Worm (Caenorhabditis elegans): ENCODE results near the gene R01H2.2.

R01H2.2 gene

ce11 chrIII:7103940-7104440 lies 47.6 kb downstream of the R01H2.2 start, which contains the start of gene cpg-2:
Gene cpg-2, minus strand, starts transcription at chrIII:7103990.
- TF ChIP-seq nhr-25 (tag; optimal IDR thresholded peaks at IDR 0.05) = no peak
- TF ChIP-seq aly-2 (tag; optimal IDR thresholded peaks at IDR 0.05) = no peak
- TF ChIP-seq pqm-1 (tag; optimal IDR thresholded peaks at IDR 0.05) = no peak

ce11 chrIII:7106854-7107253 lies 50.5 kb downstream of the R01H2.2 start:
- TF ChIP-seq elt-2 (tag; optimal IDR thresholded peaks at IDR 0.05) (peak; percentile 72), pqm-1 (tag; optimal IDR thresholded peaks at IDR 0.05) (peak; percentile 55), egl-27 (tag; optimal IDR thresholded peaks at IDR 0.05) (no peak), lin-39 (tag; optimal IDR thresholded peaks at IDR 0.05) (no peak), ceh-9 (tag; optimal IDR thresholded peaks at IDR 0.05) (no peak), aly-2 (tag; optimal IDR thresholded peaks at IDR 0.05) (no peak)

ce11 chrIII:7107965-7108364 lies 51.6 kb downstream of the R01H2.2 start, which contains the start of gene odd-1:
Gene odd-1, plus strand, starts transcription at chrIII:7108313.
- peak; percentile 17 for TF ChIP-seq pha-4 (tag; optimal IDR thresholded peaks at IDR 0.05)
- no peak for TF ChIP-seq unc-39 (tag; optimal IDR thresholded peaks at IDR 0.05)
- peak; percentile 77 for TF ChIP-seq elt-2 (tag; optimal IDR thresholded peaks at IDR 0.05)
- TF ChIP-seq egl-27 (tag; optimal IDR thresholded peaks at IDR 0.05) = no peak
- peak; percentile 59 for TF ChIP-seq pqm-1 (tag; optimal IDR thresholded peaks at IDR 0.05)
